Fruit fly (Drosophila melanogaster): Measurements from ENCODE around the gene elg1.

elg1 gene

dm6 chr3L:16113607-16114337 is 18.1 kb upstream of the elg1 start (continued):
- peak; percentile 83 for TF ChIP-seq Chrac-16 (GFP tag; optimal IDR thresholded peaks at IDR 0.05)
- peak; percentile 66 for TF ChIP-seq dmrt11E (tag; optimal IDR thresholded peaks at IDR 0.05)
- TF ChIP-seq CG13624 (GFP tag; optimal IDR thresholded peaks at IDR 0.05): peak; percentile 92
- TF ChIP-seq CG10654 (GFP tag; optimal IDR thresholded peaks at IDR 0.05): peak; percentile 77
- TF ChIP-seq Meics (GFP tag; optimal IDR thresholded peaks at IDR 0.05): peak; percentile 85
- no peak for TF ChIP-seq CG13296 (GFP tag; optimal IDR thresholded peaks at IDR 0.05)
- TF ChIP-seq stwl (tag; optimal IDR thresholded peaks at IDR 0.05): peak; percentile 13
- peak; percentile 61 for TF ChIP-seq CG12219 (GFP tag; optimal IDR thresholded peaks at IDR 0.05)
- TF ChIP-seq ewg (GFP tag; optimal IDR thresholded peaks at IDR 0.05): peak; percentile 97
- TF ChIP-seq CG5953 (GFP tag; IDR thresholded peaks at IDR 0.05): peak; percentile 71
- peak; percentile 62 for TF ChIP-seq cad (GFP tag; optimal IDR thresholded peaks at IDR 0.05)
- TF ChIP-seq tll (GFP tag; optimal IDR thresholded peaks at IDR 0.05): peak in 1 of 2 experiments; percentile 59
- peak; percentile 55 for TF ChIP-seq CG6254 (GFP tag; optimal IDR thresholded peaks at IDR 0.05)
- TF ChIP-seq HmgZ (tag; optimal IDR thresholded peaks at IDR 0.05): peak; percentile 92
- peak; percentile 81 for TF ChIP-seq ftz-f1 (GFP tag; optimal IDR thresholded peaks at IDR 0.05)
- no peak for TF ChIP-seq CG17802 (tag; optimal IDR thresholded peaks at IDR 0.05)
- TF ChIP-seq pita (GFP tag; optimal IDR thresholded peaks at IDR 0.05): no peak
- TF ChIP-seq CG10267 (tag; optimal IDR thresholded peaks at IDR 0.05): peak; percentile 82
- no peak for TF ChIP-seq CTCF (GFP tag; optimal IDR thresholded peaks at IDR 0.05)
- TF ChIP-seq fd3F (GFP tag; optimal IDR thresholded peaks at IDR 0.05): peak; percentile 72
- no peak for TF ChIP-seq Dfd (GFP tag; optimal IDR thresholded peaks at IDR 0.05)
- TF ChIP-seq D19B (GFP tag; optimal IDR thresholded peaks at IDR 0.05): no peak
- TF ChIP-seq wek (GFP tag; optimal IDR thresholded peaks at IDR 0.05): no peak
- TF ChIP-seq da (GFP tag; optimal IDR thresholded peaks at IDR 0.05): no peak
- peak; percentile 88 for TF ChIP-seq CG34376 (GFP tag; optimal IDR thresholded peaks at IDR 0.05)
- TF ChIP-seq Poxn (GFP tag; IDR thresholded peaks at IDR 0.05): 0 out of 2 replicates have a peak, but pooled peaks have one; percentile 34
- peak; percentile 84 for TF ChIP-seq CG13424 (tag; optimal IDR thresholded peaks at IDR 0.05)
- TF ChIP-seq inv (GFP tag; IDR thresholded peaks at IDR 0.05; ENCODE audit: partially characterized antibody): peak; percentile 52
- TF ChIP-seq CG4820 (GFP tag; optimal IDR thresholded peaks at IDR 0.05): peak; percentile 100
- TF ChIP-seq sima (GFP tag; optimal IDR thresholded peaks at IDR 0.05): peak; percentile 5
- peak; percentile 75 for TF ChIP-seq CG4282 (GFP tag; optimal IDR thresholded peaks at IDR 0.05)
- no peak for TF ChIP-seq Tbp (GFP tag; optimal IDR thresholded peaks at IDR 0.05)
- TF ChIP-seq CG14014 (GFP tag; IDR thresholded peaks at IDR 0.05): peak; percentile 80
- TF ChIP-seq mld (GFP tag; IDR thresholded peaks at IDR 0.05; ENCODE audit: partially characterized antibody): no peak; the same call in 2 of the 3 replicates
- TF ChIP-seq CG15479 (GFP tag; optimal IDR thresholded peaks at IDR 0.05): peak; percentile 99
- TF ChIP-seq exex (tag; optimal IDR thresholded peaks at IDR 0.05): peak; percentile 64
- TF ChIP-seq esg (GFP tag; conservative IDR thresholded peaks at IDR 0.05): peak; percentile 75
- peak; percentile 84 for TF ChIP-seq bcd (GFP tag; optimal IDR thresholded peaks at IDR 0.05)
- peak; percentile 82 for TF ChIP-seq fu2 (GFP tag; optimal IDR thresholded peaks at IDR 0.05)
- TF ChIP-seq B-H1 (GFP tag; IDR thresholded peaks at IDR 0.05): peak; percentile 71; the same call in 2 of the 3 replicates
- TF ChIP-seq BtbVII (GFP tag; optimal IDR thresholded peaks at IDR 0.05): peak; percentile 85
- no peak for TF ChIP-seq grn (GFP tag; optimal IDR thresholded peaks at IDR 0.05)
- TF ChIP-seq CG2129 (GFP tag; IDR thresholded peaks at IDR 0.05; ENCODE audit: partially characterized antibody): peak; percentile 38; the same call in 1 of the 2 replicates
- peak; percentile 71 for TF ChIP-seq CG6765 (GFP tag; optimal IDR thresholded peaks at IDR 0.05)
- no peak for TF ChIP-seq hth (optimal IDR thresholded peaks at IDR 0.05)
- no peak for TF ChIP-seq CG7839 (tag; optimal IDR thresholded peaks at IDR 0.05)
- peak; percentile 93 for TF ChIP-seq CG2120 (GFP tag; optimal IDR thresholded peaks at IDR 0.05)
- TF ChIP-seq Fer2 (tag; optimal IDR thresholded peaks at IDR 0.05): peak; percentile 56
- peak; percentile 71 for TF ChIP-seq NK7.1 (GFP tag; optimal IDR thresholded peaks at IDR 0.05)
